Worm (Caenorhabditis elegans): ENCODE results near the gene vps-33.1.

- no peak for TF ChIP-seq ets-7 (tag; optimal IDR thresholded peaks at IDR 0.05)
- TF ChIP-seq sea-1 (GFP tag; conservative IDR thresholded peaks at IDR 0.05): no peak
- TF ChIP-seq ceh-36 (tag; optimal IDR thresholded peaks at IDR 0.05): no peak
- no peak for TF ChIP-seq tbx-11 (GFP tag; IDR thresholded peaks at IDR 0.05)
- TF ChIP-seq tbx-37 (GFP tag; conservative IDR thresholded peaks at IDR 0.05): no peak
- no peak for TF ChIP-seq aly-1 (tag; optimal IDR thresholded peaks at IDR 0.05)
- TF ChIP-seq F13C5.2 (tag; optimal IDR thresholded peaks at IDR 0.05): no peak
Measured at ce11 chrIII:8741955-8742354, 41.2 kb downstream of the vps-33.1 start.

All from whole organism, early embryonic.